Fruit fly (Drosophila melanogaster) Kc167 (cell line): ENCODE measurements around the gene EMC2A.

Experiments
- Myc ChIP-seq: fragments of >200 bp; optimal IDR thresholded peaks from 2 replicates; lab custom pipeline; 2017; ENCODE audit warnings: missing external identifiers
- Sin3A ChIP-seq: fragments of >200 bp; optimal IDR thresholded peaks from 2 replicates; lab custom pipeline; 2018; ENCODE audit warnings: missing external identifiers
- h ChIP-seq: fragments of >200 bp; optimal IDR thresholded peaks from 3 replicates; lab custom pipeline; 2018; ENCODE audit warnings: missing external identifiers
- insv ChIP-seq: fragments of >200 bp; optimal IDR thresholded peaks from 3 replicates; lab custom pipeline; 2018; ENCODE audit warnings: missing external identifiers
- psq ChIP-seq: fragments of >200 bp; optimal IDR thresholded peaks from 2 replicates; lab custom pipeline; 2017; ENCODE audit warnings: missing external identifiers
- ttk ChIP-seq: sonication (Bioruptor generic); optimal IDR thresholded peaks from 2 replicates; lab custom pipeline; 2017; ENCODE audit warnings: missing external identifiers

Gene EMC2A

DNA sequence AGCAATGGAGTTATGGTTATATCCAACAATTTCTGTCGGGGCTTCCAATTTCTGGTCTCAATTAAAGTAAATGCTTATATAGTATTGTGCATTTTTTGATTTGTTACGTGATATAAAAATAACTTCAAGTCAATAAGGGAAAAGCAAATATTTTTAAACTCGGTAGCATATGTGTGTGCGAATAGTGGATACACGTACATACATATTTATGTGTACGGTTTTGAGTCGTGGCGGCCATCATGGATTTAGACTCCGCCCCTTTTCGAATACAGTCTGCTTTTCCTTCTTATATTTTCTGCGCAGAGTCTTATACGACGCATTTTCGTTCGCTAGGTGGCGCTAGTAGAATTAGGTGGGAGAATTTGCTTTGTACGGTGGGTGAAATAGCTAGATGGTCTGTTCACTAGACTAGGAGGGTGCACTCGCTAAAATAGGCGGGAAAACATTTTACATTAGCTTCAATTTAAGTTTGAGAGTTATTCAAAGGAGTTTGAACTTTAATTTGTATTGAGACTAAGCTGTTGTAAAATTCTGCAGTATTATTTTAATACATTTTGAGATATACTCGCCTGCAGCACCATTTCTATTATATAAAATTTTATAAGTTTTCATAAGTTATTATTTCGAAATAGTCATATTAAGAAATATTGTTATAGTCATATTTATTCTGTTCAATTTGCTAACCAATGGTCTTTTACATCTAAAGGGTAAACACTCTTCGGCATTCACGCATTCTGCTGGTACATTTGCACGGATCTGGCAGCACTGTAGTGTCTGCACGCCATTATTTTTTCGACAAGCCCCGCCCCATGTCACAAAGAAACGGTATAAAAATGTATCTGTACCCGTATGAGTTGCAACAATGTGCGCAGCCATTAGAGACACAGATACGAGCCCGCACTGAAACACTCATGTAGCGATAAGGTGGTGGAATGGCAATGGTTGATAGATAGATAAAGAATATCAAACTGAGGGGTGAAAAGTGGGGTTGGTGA is 26.2 kb downstream of the EMC2A start:
- TF ChIP-seq Sin3A (lab: Kevin White, UChicago) (no peak), psq (lab: Kevin White, UChicago) (no peak), Myc (lab: Kevin White, UChicago) (no peak), insv (lab: Kevin White, UChicago) (no peak), ttk (lab: Kevin White, UChicago) (no peak), h (no peak)

- TF ChIP-seq ttk (lab: Kevin White, UChicago) (no peak), h (no peak)
Observed at dm6 chr3R:16962303-16962702, 33.6 kb downstream of the EMC2A start.

dm6 chr3R:16960219-16960618 is 35.7 kb downstream of the EMC2A start:
- TF ChIP-seq ttk (lab: Kevin White, UChicago) (no peak), Sin3A (lab: Kevin White, UChicago) (no peak), Myc (lab: Kevin White, UChicago) (no peak), psq (lab: Kevin White, UChicago) (no peak), insv (lab: Kevin White, UChicago) (no peak), h (no peak)

dm6 chr3R:16957759-16958536 is 37.9 kb downstream of the EMC2A start:
- TF ChIP-seq insv (lab: Kevin White, UChicago) (no peak), Myc (lab: Kevin White, UChicago) (no peak), ttk (lab: Kevin White, UChicago) (no peak), Sin3A (lab: Kevin White, UChicago) (no peak), psq (lab: Kevin White, UChicago) (no peak), h (no peak)

- TF ChIP-seq Myc (lab: Kevin White, UChicago), result no peak
- no peak for TF ChIP-seq ttk (lab: Kevin White, UChicago)
- TF ChIP-seq Sin3A (lab: Kevin White, UChicago), result no peak
- no peak for TF ChIP-seq h
- TF ChIP-seq insv (lab: Kevin White, UChicago), result no peak
- TF ChIP-seq psq (lab: Kevin White, UChicago), result no peak
Observed at dm6 chr3R:16954423-16954822, 41.4 kb downstream of the EMC2A start.

DNA sequence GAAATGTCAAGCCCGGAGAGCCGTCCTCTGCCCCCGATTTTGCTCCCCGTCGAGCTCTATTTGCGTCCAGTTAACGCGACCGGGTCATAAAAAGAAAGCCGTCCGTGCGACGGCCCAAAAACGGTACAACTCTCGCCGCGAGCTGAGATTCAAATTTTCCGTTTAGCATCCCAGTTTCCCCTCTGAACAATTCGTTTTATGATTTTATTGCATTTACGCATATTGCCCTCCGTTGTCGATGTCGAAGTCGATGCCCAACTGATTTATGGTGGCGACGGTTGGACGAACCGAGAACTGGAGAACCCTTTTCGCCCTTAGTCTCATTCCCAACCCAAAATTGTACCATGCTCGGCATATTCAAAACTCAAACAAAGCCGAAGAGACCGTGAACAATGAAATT is 44.5 kb downstream of the EMC2A start:
- TF ChIP-seq psq (lab: Kevin White, UChicago), result no peak
- TF ChIP-seq Sin3A (lab: Kevin White, UChicago), result no peak
- TF ChIP-seq insv (lab: Kevin White, UChicago), result no peak
- no peak for TF ChIP-seq Myc (lab: Kevin White, UChicago)

- no peak for TF ChIP-seq h
- no peak for TF ChIP-seq Myc (lab: Kevin White, UChicago)
- TF ChIP-seq ttk (lab: Kevin White, UChicago), result no peak
Observed at dm6 chr3R:16948667-16949066, 47.2 kb downstream of the EMC2A start.
